Worm (Caenorhabditis elegans) whole organism, late embryonic: ENCODE measurements around the gene nspc-18.

Source experiments
- C08G9.2 ChIP-seq: sonication (generic microtip); optimal IDR thresholded peaks from 2 replicates; lab custom pipeline; 2016; ENCODE audit warnings: mild to moderate bottlenecking, missing genetic modification characterization, moderate library complexity, missing compliant biosample characterization
- ceh-24 ChIP-seq: sonication (generic microtip); optimal IDR thresholded peaks from 2 replicates; lab custom pipeline; 2016; ENCODE audit warnings: mild to moderate bottlenecking, missing genetic modification characterization, missing compliant biosample characterization
- dmd-4 ChIP-seq: sonication (generic microtip); optimal IDR thresholded peaks from 2 replicates; lab custom pipeline; 2016; ENCODE audit warnings: borderline replicate concordance, missing genetic modification characterization, missing compliant biosample characterization
- npax-4 ChIP-seq: sonication (generic microtip); optimal IDR thresholded peaks from 2 replicates; lab custom pipeline; 2016; ENCODE audit warnings: missing genetic modification characterization, missing compliant biosample characterization
- ref-2 ChIP-seq: sonication (generic microtip); optimal IDR thresholded peaks from 2 replicates; lab custom pipeline; 2016; ENCODE audit warnings: missing genetic modification characterization, missing compliant biosample characterization

DNA sequence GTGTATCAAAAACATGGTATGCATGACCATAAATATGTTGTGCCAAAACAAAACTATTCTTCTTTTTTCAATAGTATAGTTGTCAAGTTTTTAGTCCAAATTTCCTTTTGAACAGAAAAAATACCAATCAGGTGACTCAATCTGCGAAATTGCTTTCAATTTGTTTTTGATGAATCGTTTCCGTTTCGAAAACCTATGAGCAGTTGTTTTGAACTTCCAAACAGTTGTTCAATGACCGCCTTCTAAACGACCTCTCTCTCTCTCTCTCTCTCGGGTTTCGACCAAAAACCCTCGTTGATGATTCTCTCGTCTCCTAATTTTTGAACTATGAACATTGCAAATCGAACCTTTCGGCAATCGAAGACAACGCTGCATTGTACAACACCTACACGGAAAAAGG lies 38.6 kb upstream of the nspc-18 start:
- TF ChIP-seq ref-2 (tag; lab: Kevin White, UChicago) (no peak), dmd-4 (tag; lab: Kevin White, UChicago) (no peak), C08G9.2 (tag; lab: Kevin White, UChicago) (no peak), npax-4 (tag; lab: Kevin White, UChicago) (no peak), ceh-24 (no peak)
